Worm (Caenorhabditis elegans) whole organism, midembryonic: ENCODE results near the gene mip-2.

Source experiments
- T22C8.4 ChIP-seq: fragments of 200-800 bp; sonication (Bioruptor generic); IDR thresholded peaks from 2 replicates; pipeline ENCODE4 v1.3.6; 2022; ENCODE audit warnings: missing genetic modification characterization, missing compliant biosample characterization
- cog-1 ChIP-seq: sonication (generic microtip); optimal IDR thresholded peaks from 2 replicates; lab custom pipeline; 2016; ENCODE audit warnings: missing genetic modification characterization, missing compliant biosample characterization
- flt-1 ChIP-seq: fragments of 200-800 bp; sonication (Bioruptor generic); IDR thresholded peaks from 2 replicates; pipeline ENCODE4 v1.3.6; 2022; ENCODE audit warnings: missing genetic modification characterization, missing compliant biosample characterization
- klf-2 ChIP-seq: fragments of 200-800 bp; sonication (Bioruptor generic); conservative IDR thresholded peaks from 2 replicates; pipeline ENCODE4 v1.3.6; 2022; ENCODE audit warnings: missing genetic modification reagents, missing genetic modification characterization, missing compliant biosample characterization
- med-1 ChIP-seq: sonication (generic microtip); optimal IDR thresholded peaks from 2 replicates; lab custom pipeline; 2017; ENCODE audit warnings: missing genetic modification characterization, mild to moderate bottlenecking, missing compliant biosample characterization, antibody characterized with exemption, missing genetic modification reagents; ENCODE audit not compliant: insufficient read depth
- ref-1 ChIP-seq: fragments of 200-800 bp; sonication (Bioruptor generic); conservative IDR thresholded peaks from 2 replicates; pipeline ENCODE4 v1.3.6; 2022; ENCODE audit warnings: missing genetic modification reagents, missing genetic modification characterization, missing compliant biosample characterization
- tab-1 ChIP-seq: fragments of 200-800 bp; sonication (Bioruptor generic); IDR thresholded peaks from 2 replicates; pipeline ENCODE4 v1.3.6; 2022; ENCODE audit warnings: missing genetic modification characterization, missing compliant biosample characterization
- ztf-23 ChIP-seq: fragments of 200-800 bp; sonication (Bioruptor generic); IDR thresholded peaks from 2 replicates; pipeline ENCODE4 v1.3.6; 2022; ENCODE audit warnings: missing genetic modification reagents, missing genetic modification characterization, missing compliant biosample characterization
- ztf-29 ChIP-seq: fragments of 200-800 bp; sonication (Bioruptor generic); IDR thresholded peaks from 2 replicates; pipeline ENCODE4 v1.3.6; 2022; ENCODE audit warnings: missing genetic modification reagents, missing genetic modification characterization, missing compliant biosample characterization

Gene mip-2

ce11 chrV:13652322-13652721 is 19.4 kb downstream of the mip-2 start:
- TF ChIP-seq ref-1 (GFP tag; lab: Robert Waterston, UW) (no peak), ztf-29 (GFP tag; lab: Robert Waterston, UW) (no peak), flt-1 (GFP tag; lab: Robert Waterston, UW) (no peak), med-1 (GFP tag; lab: Kevin White, UChicago) (no peak), tab-1 (GFP tag; lab: Robert Waterston, UW) (no peak), cog-1 (tag; lab: Kevin White, UChicago) (no peak), klf-2 (no peak), ztf-23 (GFP tag; lab: Robert Waterston, UW) (no peak), T22C8.4 (no peak)

- TF ChIP-seq tab-1 (GFP tag; lab: Robert Waterston, UW) (no peak), med-1 (GFP tag; lab: Kevin White, UChicago) (no peak), ref-1 (GFP tag; lab: Robert Waterston, UW) (no peak)
These were observed 21.0 kb downstream of the mip-2 start for ce11 chrV:13650800-13651199.

- TF ChIP-seq flt-1 (GFP tag; lab: Robert Waterston, UW) = no peak
- TF ChIP-seq klf-2 = no peak
These were observed 21.9 kb downstream of the mip-2 start, which contains the start of gene H37A05.4 for ce11 chrV:13649730-13650349. TSS of gene H37A05.4 (minus strand) at chrV:13649780.

- no peak for TF ChIP-seq ref-1 (GFP tag; lab: Robert Waterston, UW)
- no peak for TF ChIP-seq med-1 (GFP tag; lab: Kevin White, UChicago)
- TF ChIP-seq T22C8.4 = no peak
- no peak for TF ChIP-seq cog-1 (tag; lab: Kevin White, UChicago)
- no peak for TF ChIP-seq ztf-23 (GFP tag; lab: Robert Waterston, UW)
- no peak for TF ChIP-seq tab-1 (GFP tag; lab: Robert Waterston, UW)
- TF ChIP-seq ztf-29 (GFP tag; lab: Robert Waterston, UW) = no peak
- TF ChIP-seq klf-2 = no peak
- TF ChIP-seq flt-1 (GFP tag; lab: Robert Waterston, UW) = no peak
These were observed 24.1 kb downstream of the mip-2 start for ce11 chrV:13647617-13648016.

ce11 chrV:13647185-13647584 is 24.6 kb downstream of the mip-2 start:
- TF ChIP-seq ztf-29 (GFP tag; lab: Robert Waterston, UW) (no peak), cog-1 (tag; lab: Kevin White, UChicago) (no peak)

- TF ChIP-seq flt-1 (GFP tag; lab: Robert Waterston, UW) (peak; percentile 31), ztf-29 (GFP tag; lab: Robert Waterston, UW) (peak; percentile 47; the same call in 1 of the 2 replicates), cog-1 (tag; lab: Kevin White, UChicago) (no peak), klf-2 (peak; percentile 70), med-1 (GFP tag; lab: Kevin White, UChicago) (no peak), tab-1 (GFP tag; lab: Robert Waterston, UW) (peak; percentile 68; the same call in 1 of the 2 replicates), T22C8.4 (no peak), ref-1 (GFP tag; lab: Robert Waterston, UW) (no peak; the same call in 1 of the 2 replicates), ztf-23 (GFP tag; lab: Robert Waterston, UW) (peak; percentile 51; the same call in 1 of the 2 replicates)
These were observed 25.7 kb downstream of the mip-2 start for ce11 chrV:13645848-13646578.

- TF ChIP-seq ztf-23 (GFP tag; lab: Robert Waterston, UW) (no peak), ref-1 (GFP tag; lab: Robert Waterston, UW) (no peak), T22C8.4 (no peak), klf-2 (no peak), tab-1 (GFP tag; lab: Robert Waterston, UW) (no peak), cog-1 (tag; lab: Kevin White, UChicago) (no peak), med-1 (GFP tag; lab: Kevin White, UChicago) (no peak), ztf-29 (GFP tag; lab: Robert Waterston, UW) (no peak), flt-1 (GFP tag; lab: Robert Waterston, UW) (no peak)
These were observed 33.7 kb downstream of the mip-2 start for ce11 chrV:13638040-13638439.

- TF ChIP-seq T22C8.4 (no peak), klf-2 (no peak), ztf-23 (GFP tag; lab: Robert Waterston, UW) (no peak), tab-1 (GFP tag; lab: Robert Waterston, UW) (no peak), cog-1 (tag; lab: Kevin White, UChicago) (no peak), flt-1 (GFP tag; lab: Robert Waterston, UW) (no peak), ztf-29 (GFP tag; lab: Robert Waterston, UW) (no peak), ref-1 (GFP tag; lab: Robert Waterston, UW) (no peak), med-1 (GFP tag; lab: Kevin White, UChicago) (no peak)
These were observed 35.3 kb downstream of the mip-2 start for ce11 chrV:13636411-13636810.

- TF ChIP-seq flt-1 (GFP tag; lab: Robert Waterston, UW) (no peak), klf-2 (no peak), tab-1 (GFP tag; lab: Robert Waterston, UW) (no peak), ref-1 (GFP tag; lab: Robert Waterston, UW) (no peak), ztf-23 (GFP tag; lab: Robert Waterston, UW) (no peak), ztf-29 (GFP tag; lab: Robert Waterston, UW) (no peak), cog-1 (tag; lab: Kevin White, UChicago) (no peak), med-1 (GFP tag; lab: Kevin White, UChicago) (no peak), T22C8.4 (no peak)
These were observed 37.6 kb downstream of the mip-2 start, which contains the start of gene H37A05.2 for ce11 chrV:13634149-13634548. TSS of gene H37A05.2 (minus strand) at chrV:13634249.
